Worm (Caenorhabditis elegans) whole organism, young adult: ENCODE data around the gene sir-2.3.

Experiments used
- ceh-40 ChIP-seq: fragments of 200-800 bp; sonication (Bioruptor generic); IDR thresholded peaks from 2 replicates; pipeline ENCODE4 v1.3.6; 2022; ENCODE audit warnings: missing genetic modification characterization, missing compliant biosample characterization
- him-1 ChIP-seq: sonication (generic microtip); optimal IDR thresholded peaks from 2 replicates; lab custom pipeline; 2016; ENCODE audit warnings: missing genotype, missing genetic modification reagents, missing genetic modification characterization, missing compliant biosample characterization
- lin-26 ChIP-seq: fragments of 200-800 bp; sonication (Bioruptor generic); IDR thresholded peaks from 2 replicates; pipeline ENCODE4 v1.3.6; 2022; ENCODE audit warnings: missing genetic modification reagents, missing genetic modification characterization, missing compliant biosample characterization
- tlf-1 ChIP-seq: fragments of 200-800 bp; sonication (Bioruptor generic); optimal IDR thresholded peaks from 2 replicates; lab custom pipeline; 2018; ENCODE audit warnings: mild to moderate bottlenecking, missing genetic modification characterization, missing compliant biosample characterization
- ztf-22 ChIP-seq: fragments of 200-800 bp; sonication (Bioruptor generic); optimal IDR thresholded peaks from 2 replicates; lab custom pipeline; 2018; ENCODE audit warnings: mild to moderate bottlenecking, missing genetic modification characterization, moderate library complexity, missing compliant biosample characterization

DNA sequence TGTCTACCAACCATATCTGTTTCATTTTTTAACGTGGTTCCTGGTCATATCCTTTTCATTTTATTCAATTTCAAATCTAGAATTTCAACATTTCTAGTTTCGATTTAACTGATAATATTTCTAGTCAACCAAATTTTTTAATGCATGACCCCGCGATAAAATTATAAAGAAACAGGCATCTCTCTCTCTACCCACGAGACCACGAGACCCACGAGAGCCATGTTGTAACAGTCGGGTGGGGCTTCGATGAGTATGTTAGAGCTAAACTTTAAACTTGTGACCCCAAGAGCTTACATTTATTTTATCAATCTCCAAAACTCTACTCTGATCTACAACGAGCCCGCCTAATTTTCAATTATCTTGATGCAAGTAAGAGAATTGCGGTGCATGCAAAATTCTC, 13.2 kb upstream of the sir-2.3 start:
- no peak for TF ChIP-seq ceh-40 (GFP tag; lab: Robert Waterston, UW)
- no peak for TF ChIP-seq tlf-1
- no peak for TF ChIP-seq him-1
- no peak for TF ChIP-seq ztf-22 (GFP tag; lab: Kevin White, UChicago)
- TF ChIP-seq lin-26: no peak
